Worm (Caenorhabditis elegans) whole organism, L3 larva: ENCODE measurements around the gene his-31.

Source experiments
- ZK546.5 ChIP-seq: sonication (generic microtip); optimal IDR thresholded peaks from 2 replicates; lab custom pipeline; 2017; ENCODE audit warnings: missing biosample characterization, missing genetic modification characterization
- ceh-9 ChIP-seq: sonication (generic microtip); optimal IDR thresholded peaks from 2 replicates; lab custom pipeline; 2018; ENCODE audit warnings: missing biosample characterization, missing genetic modification characterization
- jun-1 ChIP-seq: fragments of 150-350 bp; optimal IDR thresholded peaks from 2 replicates; lab custom pipeline; 2014; ENCODE audit warnings: missing biosample characterization, missing genetic modification reagents, missing genetic modification characterization
- nhr-11 ChIP-seq: fragments of 150-350 bp; optimal IDR thresholded peaks from 2 replicates; lab custom pipeline; 2014; ENCODE audit warnings: missing biosample characterization, missing genetic modification characterization
- nhr-77 ChIP-seq: fragments of 150-350 bp; optimal IDR thresholded peaks from 2 replicates; lab custom pipeline; 2014; ENCODE audit warnings: missing biosample characterization, missing genetic modification characterization
- tbx-2 ChIP-seq: sonication (generic microtip); optimal IDR thresholded peaks from 2 replicates; lab custom pipeline; 2016; ENCODE audit warnings: mild to moderate bottlenecking, missing genetic modification characterization, missing compliant biosample characterization
- unc-62 ChIP-seq: fragments of 150-350 bp; sonication (generic microtip); optimal IDR thresholded peaks from 4 replicates; lab custom pipeline; 2014; ENCODE audit warnings: missing biosample characterization, missing genetic modification reagents, missing genetic modification characterization

ce11 chrIV:8342385-8342784, 8.6 kb upstream of the his-31 start, which contains the start of gene lgc-5:
- TF ChIP-seq ceh-9 (tag; lab: Kevin White, UChicago) (no peak), tbx-2 (tag; lab: Kevin White, UChicago) (no peak), ZK546.5 (tag; lab: Kevin White, UChicago) (no peak), nhr-77 (tag; lab: Kevin White, UChicago) (no peak), unc-62 (no peak), nhr-11 (tag; lab: Kevin White, UChicago) (no peak), jun-1 (tag; lab: Kevin White, UChicago) (no peak)
